Worm (Caenorhabditis elegans): Measurements from ENCODE around the gene Y75B8A.13.

The Y75B8A.13 gene

ce11 chrIII:12215596-12215995 lies at the start of gene Y75B8A.13:
TSS of gene Y75B8A.13 (minus strand) at chrIII:12215696.
- no peak for TF ChIP-seq W03F9.2 (tag; optimal IDR thresholded peaks at IDR 0.05)
- no peak for TF ChIP-seq dao-5 (tag; optimal IDR thresholded peaks at IDR 0.05)
- TF ChIP-seq him-1 (tag; optimal IDR thresholded peaks at IDR 0.05): no peak

ce11 chrIII:12260413-12260812 lies 44.9 kb upstream of the Y75B8A.13 start:
- no peak for TF ChIP-seq W03F9.2 (tag; optimal IDR thresholded peaks at IDR 0.05)
- no peak for TF ChIP-seq dao-5 (tag; optimal IDR thresholded peaks at IDR 0.05)
- TF ChIP-seq him-1 (tag; optimal IDR thresholded peaks at IDR 0.05): no peak

ce11 chrIII:12259793-12260192 lies 44.3 kb upstream of the Y75B8A.13 start:
- no peak for TF ChIP-seq dao-5 (tag; optimal IDR thresholded peaks at IDR 0.05)
- TF ChIP-seq him-1 (tag; optimal IDR thresholded peaks at IDR 0.05): no peak
- TF ChIP-seq W03F9.2 (tag; optimal IDR thresholded peaks at IDR 0.05): no peak

ce11 chrIII:12253342-12253741 lies 37.8 kb upstream of the Y75B8A.13 start:
- no peak for TF ChIP-seq dao-5 (tag; optimal IDR thresholded peaks at IDR 0.05)
- TF ChIP-seq him-1 (tag; optimal IDR thresholded peaks at IDR 0.05): no peak
- no peak for TF ChIP-seq W03F9.2 (tag; optimal IDR thresholded peaks at IDR 0.05)

DNA sequence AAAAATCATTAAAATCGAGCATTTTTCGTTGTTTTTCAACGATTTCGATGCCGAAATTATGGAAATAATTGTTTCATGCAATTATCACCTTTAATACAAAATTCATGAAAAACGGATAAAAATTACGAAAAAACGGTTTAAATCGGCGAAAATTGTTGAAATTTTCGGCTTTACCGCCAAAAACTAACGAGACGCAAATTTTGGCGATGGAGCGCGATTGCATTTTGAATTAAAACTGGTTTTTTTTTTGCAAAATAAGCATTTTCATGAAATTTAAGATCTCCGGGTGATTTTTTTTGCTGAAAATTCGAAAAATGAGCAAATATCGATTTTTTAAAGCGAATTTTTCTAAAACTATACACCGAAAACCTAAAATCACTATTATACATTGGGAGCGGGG lies 35.7 kb upstream of the Y75B8A.13 start:
- TF ChIP-seq him-1 (tag; optimal IDR thresholded peaks at IDR 0.05): no peak

- peak; percentile 27 for TF ChIP-seq him-1 (tag; optimal IDR thresholded peaks at IDR 0.05)
- TF ChIP-seq dao-5 (tag; optimal IDR thresholded peaks at IDR 0.05): peak; percentile 30
- TF ChIP-seq W03F9.2 (tag; optimal IDR thresholded peaks at IDR 0.05): peak; percentile 95
Measured at ce11 chrIII:12250114-12250792, 34.8 kb upstream of the Y75B8A.13 start, which contains the start of the genes tim-1 and Y75B8A.23. TSS of gene tim-1 (minus strand) at chrIII:12250164. TSS of gene Y75B8A.23 (plus strand) at chrIII:12250660.

DNA sequence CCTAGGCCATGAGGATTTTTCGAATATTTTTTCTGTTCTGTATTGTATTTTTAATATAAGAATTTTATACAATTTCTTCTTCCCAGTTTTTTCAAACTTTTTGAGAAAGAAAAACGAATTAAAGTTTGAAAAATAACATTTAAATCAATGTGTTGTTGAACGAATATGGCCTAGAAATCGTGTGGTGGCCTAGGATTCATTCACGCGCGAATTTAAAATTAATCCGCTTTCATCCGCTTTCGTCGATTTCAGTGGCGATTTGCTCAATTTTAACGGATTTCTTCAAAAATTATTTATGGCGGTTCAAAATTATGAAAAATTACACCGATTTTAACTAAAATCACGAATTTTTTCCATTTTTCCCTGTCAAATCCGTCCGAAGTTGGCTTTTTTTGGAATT lies 31.8 kb upstream of the Y75B8A.13 start:
- no peak for TF ChIP-seq W03F9.2 (tag; optimal IDR thresholded peaks at IDR 0.05)
- no peak for TF ChIP-seq dao-5 (tag; optimal IDR thresholded peaks at IDR 0.05)
- TF ChIP-seq him-1 (tag; optimal IDR thresholded peaks at IDR 0.05): no peak

DNA sequence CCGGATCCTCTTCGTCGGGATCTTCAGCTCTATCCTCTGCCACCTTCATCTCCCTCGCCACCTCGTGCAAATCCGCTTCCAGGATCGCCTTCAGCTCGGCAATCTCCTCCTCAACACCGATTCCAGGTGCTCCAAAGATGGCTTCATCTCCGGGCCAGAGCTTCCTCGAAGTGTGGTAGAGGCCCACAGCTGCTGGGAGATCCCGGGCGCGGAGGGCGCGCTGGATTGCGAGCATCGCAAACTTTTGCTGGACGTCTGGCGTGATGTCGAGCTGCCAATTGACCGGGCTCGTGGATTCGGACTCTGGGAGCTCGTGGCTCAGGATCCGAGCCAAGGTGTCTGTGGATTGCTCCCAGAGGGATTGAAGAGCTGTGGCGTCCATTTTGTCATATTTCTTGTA lies 30.1 kb upstream of the Y75B8A.13 start:
- TF ChIP-seq dao-5 (tag; optimal IDR thresholded peaks at IDR 0.05) (no peak), W03F9.2 (tag; optimal IDR thresholded peaks at IDR 0.05) (no peak), him-1 (tag; optimal IDR thresholded peaks at IDR 0.05) (no peak)

DNA sequence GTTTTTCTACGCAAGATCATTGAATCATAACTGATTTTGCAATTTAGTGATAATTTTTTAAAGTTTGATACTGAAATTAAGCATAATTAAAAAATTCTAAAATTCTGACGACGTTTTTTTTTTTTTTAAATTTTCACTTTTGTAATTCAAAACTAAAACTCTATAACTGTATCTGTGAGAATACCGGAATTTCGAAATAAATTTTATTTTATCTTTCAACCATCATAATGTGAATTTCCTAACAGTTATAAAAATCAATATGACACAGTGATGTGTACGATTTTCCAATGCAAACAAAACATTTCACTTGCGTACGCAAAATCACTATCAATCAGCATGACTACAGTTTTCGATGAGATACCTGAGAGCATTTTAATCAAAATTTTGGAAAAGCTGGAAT lies 20.4 kb upstream of the Y75B8A.13 start, which contains the start of the genes grl-15 and fbxa-89:
TSS of gene grl-15 (minus strand) at position 101 of the 400 bp plus-strand sequence.
TSS of gene fbxa-89 (plus strand) at position 271 of the 400 bp plus-strand sequence.
- TF ChIP-seq him-1 (tag; optimal IDR thresholded peaks at IDR 0.05) (no peak), dao-5 (tag; optimal IDR thresholded peaks at IDR 0.05) (no peak)

ce11 chrIII:12235359-12235758 lies 19.9 kb upstream of the Y75B8A.13 start:
- no peak for TF ChIP-seq him-1 (tag; optimal IDR thresholded peaks at IDR 0.05)
- no peak for TF ChIP-seq W03F9.2 (tag; optimal IDR thresholded peaks at IDR 0.05)
- TF ChIP-seq dao-5 (tag; optimal IDR thresholded peaks at IDR 0.05): no peak

DNA sequence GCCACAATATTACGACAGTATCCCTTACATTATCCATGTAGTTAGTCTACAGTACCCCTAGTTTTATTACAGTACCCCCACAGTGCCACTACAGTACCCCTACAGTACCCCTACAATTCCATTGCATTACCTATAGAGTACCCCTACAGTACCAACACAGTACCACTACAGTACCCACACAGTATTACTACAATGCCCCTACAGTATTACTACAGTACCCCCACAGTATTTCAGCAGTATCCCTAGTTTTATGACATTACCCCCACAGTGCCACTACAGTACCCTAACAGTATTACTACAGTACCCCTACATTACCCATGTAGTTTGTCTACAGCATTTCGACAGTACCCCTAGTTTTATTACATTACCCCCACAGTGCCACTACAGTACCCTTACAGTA lies 18.0 kb upstream of the Y75B8A.13 start:
- no peak for TF ChIP-seq him-1 (tag; optimal IDR thresholded peaks at IDR 0.05)
- no peak for TF ChIP-seq dao-5 (tag; optimal IDR thresholded peaks at IDR 0.05)
- TF ChIP-seq W03F9.2 (tag; optimal IDR thresholded peaks at IDR 0.05): no peak

DNA sequence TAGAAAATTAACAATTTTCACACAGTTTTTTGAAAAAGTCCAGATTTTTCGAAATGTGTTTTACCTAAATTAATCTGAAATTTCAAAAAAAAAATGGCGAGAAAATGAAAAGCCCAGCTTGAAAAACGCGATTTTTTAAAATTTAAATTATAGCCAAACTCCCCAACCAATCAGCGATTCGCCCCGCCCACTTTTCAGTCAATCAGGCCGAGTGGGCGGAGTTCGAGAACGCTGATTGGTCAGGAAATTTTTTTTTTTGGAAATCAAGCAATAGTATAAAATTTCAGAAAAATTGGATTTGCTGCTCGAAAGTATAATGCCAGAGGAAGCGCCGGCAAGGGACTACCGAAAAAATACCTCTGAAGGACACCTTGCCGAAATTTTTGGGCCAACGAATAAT lies 16.0 kb upstream of the Y75B8A.13 start:
- TF ChIP-seq W03F9.2 (tag; optimal IDR thresholded peaks at IDR 0.05) (no peak), dao-5 (tag; optimal IDR thresholded peaks at IDR 0.05) (no peak), him-1 (tag; optimal IDR thresholded peaks at IDR 0.05) (no peak)

DNA sequence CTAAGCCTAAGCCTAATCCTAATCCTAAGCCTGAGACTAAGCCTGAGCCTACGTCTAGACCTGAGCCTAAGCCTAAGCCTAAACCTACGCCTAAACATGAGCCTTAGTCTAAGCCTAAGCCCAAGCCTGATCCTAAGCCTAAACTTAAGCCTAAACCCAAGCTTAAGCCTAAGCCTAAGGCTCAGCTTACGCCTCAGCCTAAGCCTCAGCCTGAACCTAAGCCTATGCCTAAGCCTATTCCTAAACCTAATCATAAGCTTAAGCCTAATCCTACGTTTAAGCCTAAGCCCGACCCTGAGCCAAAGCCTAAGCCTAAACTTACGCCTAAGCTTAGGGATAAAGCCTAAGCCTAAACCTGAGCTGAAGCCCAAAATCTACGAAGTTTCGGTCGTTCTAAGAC lies 14.7 kb upstream of the Y75B8A.13 start:
- TF ChIP-seq W03F9.2 (tag; optimal IDR thresholded peaks at IDR 0.05) (no peak), dao-5 (tag; optimal IDR thresholded peaks at IDR 0.05) (no peak), him-1 (tag; optimal IDR thresholded peaks at IDR 0.05) (no peak)

DNA sequence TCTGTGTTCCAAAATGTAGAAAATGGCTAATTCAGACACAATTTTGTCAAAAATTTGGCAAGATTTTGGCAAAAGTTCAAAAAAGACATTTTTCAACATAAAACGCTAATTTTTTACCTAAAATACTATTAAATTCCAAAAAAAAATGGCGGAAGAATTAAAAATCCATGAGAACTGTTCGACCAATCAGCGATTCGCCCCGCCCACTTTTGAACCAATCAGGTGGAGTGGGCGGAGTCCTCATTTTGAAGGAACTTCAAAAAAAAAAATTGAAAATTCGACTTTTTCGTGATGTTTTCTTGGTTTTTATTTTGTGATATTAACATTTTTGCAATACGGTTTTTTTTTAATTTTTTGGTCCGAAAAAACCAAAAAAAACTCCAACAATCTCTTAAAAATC lies 12.4 kb upstream of the Y75B8A.13 start:
- TF ChIP-seq him-1 (tag; optimal IDR thresholded peaks at IDR 0.05) (no peak), dao-5 (tag; optimal IDR thresholded peaks at IDR 0.05) (no peak), W03F9.2 (tag; optimal IDR thresholded peaks at IDR 0.05) (no peak)

ce11 chrIII:12226089-12226682 lies 10.7 kb upstream of the Y75B8A.13 start, which contains the start of the genes Y75B8A.18 and Y75B8A.19:
TSS of gene Y75B8A.18 (minus strand) at chrIII:12226230.
TSS of gene Y75B8A.19 (plus strand) at chrIII:12226632.
- TF ChIP-seq W03F9.2 (tag; optimal IDR thresholded peaks at IDR 0.05): peak; percentile 31
- no peak for TF ChIP-seq him-1 (tag; optimal IDR thresholded peaks at IDR 0.05)
